Worm (Caenorhabditis elegans): ENCODE results near the gene fat-6.

ce11 chrIV:11957074-11957473 lies 41.6 kb upstream of the fat-6 start:
- TF ChIP-seq tab-1 (GFP tag; IDR thresholded peaks at IDR 0.05) (no peak), flt-1 (GFP tag; IDR thresholded peaks at IDR 0.05) (no peak), klf-2 (GFP tag; conservative IDR thresholded peaks at IDR 0.05) (no peak)
